Worm (Caenorhabditis elegans): Measurements from ENCODE around the gene tpan-1.
A peak's percentile ranks its signal among the peaks of the same experiment; 100 is the strongest.

tpan-1 gene

ce11 chrV:20828820-20829219, 39.5 kb downstream of the tpan-1 start, which contains the start of gene sbt-1:
sbt-1 (minus strand) TSS chrV:20828881.
- TF ChIP-seq nhr-23 (tag; optimal IDR thresholded peaks at IDR 0.05) (no peak), egl-5 (tag; optimal IDR thresholded peaks at IDR 0.05) (no peak), lsy-12 (tag; optimal IDR thresholded peaks at IDR 0.05) (no peak), fos-1 (tag; optimal IDR thresholded peaks at IDR 0.05) (no peak), tbx-2 (tag; optimal IDR thresholded peaks at IDR 0.05) (peak; percentile 35), ceh-9 (tag; optimal IDR thresholded peaks at IDR 0.05) (no peak), ZK546.5 (tag; optimal IDR thresholded peaks at IDR 0.05) (no peak), lin-39 (tag; optimal IDR thresholded peaks at IDR 0.05) (peak; percentile 77), snpc-4 (tag; optimal IDR thresholded peaks at IDR 0.05) (no peak), nfya-1 (tag; optimal IDR thresholded peaks at IDR 0.05; ENCODE audit: insufficient read depth) (peak; percentile 83), elt-1 (tag; optimal IDR thresholded peaks at IDR 0.05) (peak; percentile 45), skn-1 (tag; optimal IDR thresholded peaks at IDR 0.05) (no peak), nhr-43 (tag; optimal IDR thresholded peaks at IDR 0.05; ENCODE audit: poor library complexity, severe bottlenecking) (no peak), hmg-11 (tag; optimal IDR thresholded peaks at IDR 0.05) (peak; percentile 59), ceh-16 (tag; optimal IDR thresholded peaks at IDR 0.05) (no peak), unc-62 (GFP tag; optimal IDR thresholded peaks at IDR 0.05) (no peak), nhr-77 (tag; optimal IDR thresholded peaks at IDR 0.05) (no peak), nhr-237 (tag; optimal IDR thresholded peaks at IDR 0.05) (no peak), sea-2 (GFP tag; optimal IDR thresholded peaks at IDR 0.05) (peak; percentile 55), pqm-1 (tag; optimal IDR thresholded peaks at IDR 0.05) (peak; percentile 65), ceh-28 (tag; optimal IDR thresholded peaks at IDR 0.05) (peak; percentile 12), lin-15B (tag; optimal IDR thresholded peaks at IDR 0.05) (peak; percentile 34), zag-1 (tag; optimal IDR thresholded peaks at IDR 0.05) (no peak), ztf-4 (tag; optimal IDR thresholded peaks at IDR 0.05) (no peak), elt-2 (tag; optimal IDR thresholded peaks at IDR 0.05) (no peak), unc-39 (tag; optimal IDR thresholded peaks at IDR 0.05) (no peak), eor-1 (tag; optimal IDR thresholded peaks at IDR 0.05) (no peak), nhr-67 (tag; optimal IDR thresholded peaks at IDR 0.05) (no peak), ama-1 (optimal IDR thresholded peaks at IDR 0.05) (no peak), fkh-10 (GFP tag; optimal IDR thresholded peaks at IDR 0.05) (no peak), ztf-11 (tag; optimal IDR thresholded peaks at IDR 0.05) (no peak), mml-1 (tag; optimal IDR thresholded peaks at IDR 0.05) (no peak), pha-4 (tag; optimal IDR thresholded peaks at IDR 0.05) (no peak), nhr-28 (tag; optimal IDR thresholded peaks at IDR 0.05) (no peak), egl-27 (tag; optimal IDR thresholded peaks at IDR 0.05) (no peak), daf-12 (tag; optimal IDR thresholded peaks at IDR 0.05) (no peak), jun-1 (tag; optimal IDR thresholded peaks at IDR 0.05) (no peak), mdl-1 (tag; optimal IDR thresholded peaks at IDR 0.05) (peak; percentile 57), nhr-76 (tag; optimal IDR thresholded peaks at IDR 0.05) (no peak), elt-3 (tag; optimal IDR thresholded peaks at IDR 0.05) (no peak), ceh-82 (tag; optimal IDR thresholded peaks at IDR 0.05) (no peak), nhr-11 (tag; optimal IDR thresholded peaks at IDR 0.05) (peak; percentile 37), aly-2 (tag; optimal IDR thresholded peaks at IDR 0.05) (no peak), nhr-25 (tag; optimal IDR thresholded peaks at IDR 0.05) (no peak), fkh-2 (tag; optimal IDR thresholded peaks at IDR 0.05) (no peak), nhr-12 (tag; optimal IDR thresholded peaks at IDR 0.05) (no peak), R02D3.7 (tag; optimal IDR thresholded peaks at IDR 0.05) (no peak)

DNA sequence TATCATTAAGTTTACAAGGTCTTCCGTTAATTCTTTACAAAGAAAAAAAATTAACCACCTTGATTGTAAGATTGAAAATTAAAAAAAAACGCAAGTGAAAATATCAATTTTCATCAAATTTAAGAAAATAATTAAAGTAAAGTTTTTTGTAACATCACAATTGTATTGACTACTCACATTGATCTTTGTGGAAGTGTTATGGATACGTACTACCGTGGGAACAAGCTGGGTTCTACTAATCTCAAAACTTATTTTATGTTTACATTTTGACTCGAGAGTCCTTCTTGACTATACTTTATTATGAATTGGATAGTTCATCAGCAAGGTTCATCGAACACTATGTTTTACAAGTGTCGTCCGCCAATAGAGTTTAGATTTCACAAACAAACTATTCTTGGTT, 40.2 kb downstream of the tpan-1 start, which contains the start of gene num-1:
Gene num-1, plus strand, starts transcription at position 301 of the 400 bp plus-strand sequence.
- TF ChIP-seq unc-62 (GFP tag; optimal IDR thresholded peaks at IDR 0.05) (no peak), ceh-16 (tag; optimal IDR thresholded peaks at IDR 0.05) (no peak)

All from whole organism, L3 larva.